Worm (Caenorhabditis elegans): ENCODE data around the gene bbs-8.
A peak's percentile ranks its signal among the peaks of the same experiment; 100 is the strongest.

The bbs-8 gene

DNA sequence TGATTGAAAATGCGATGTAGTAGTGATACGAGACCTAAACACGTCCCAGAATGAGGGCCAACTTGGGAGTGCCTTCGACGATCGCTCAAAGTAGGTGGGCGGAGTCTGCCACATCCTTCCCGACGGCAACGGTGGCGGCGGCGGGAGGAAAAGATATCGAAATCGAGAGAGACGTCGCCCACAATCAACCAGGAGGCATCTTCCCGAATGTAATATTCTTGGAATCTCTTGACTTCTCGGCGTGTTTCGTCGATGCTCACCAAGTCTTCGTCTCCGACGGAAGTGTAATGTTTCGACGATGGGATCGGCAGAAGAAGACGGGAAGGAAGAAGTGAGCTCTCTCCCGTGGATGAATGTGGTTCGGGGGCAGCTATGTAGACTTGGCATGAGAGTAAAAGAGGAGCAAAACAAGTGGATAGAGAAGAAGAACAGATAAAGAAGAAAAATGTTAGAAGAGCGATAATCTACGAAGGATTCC lies 3.6 kb upstream of the bbs-8 start, which contains the start of the genes T25F10.1 and clik-1 (continued):
- no peak for TF ChIP-seq aly-2 (tag; optimal IDR thresholded peaks at IDR 0.05)
- TF ChIP-seq vab-15 (tag; optimal IDR thresholded peaks at IDR 0.05), result no peak
- TF ChIP-seq elt-2 (tag; optimal IDR thresholded peaks at IDR 0.05), result no peak
- no peak for TF ChIP-seq ceh-63 (GFP tag; optimal IDR thresholded peaks at IDR 0.05)
- TF ChIP-seq snpc-4 (tag; optimal IDR thresholded peaks at IDR 0.05), result no peak
- no peak for TF ChIP-seq aha-1 (tag; optimal IDR thresholded peaks at IDR 0.05)
- no peak for TF ChIP-seq isw-1 (GFP tag; IDR thresholded peaks at IDR 0.05)
- TF ChIP-seq nhr-47 (tag; optimal IDR thresholded peaks at IDR 0.05), result no peak
- no peak for TF ChIP-seq mdl-1 (tag; optimal IDR thresholded peaks at IDR 0.05)
- TF ChIP-seq swsn-7 (tag; optimal IDR thresholded peaks at IDR 0.05), result no peak
- no peak for TF ChIP-seq zag-1 (tag; optimal IDR thresholded peaks at IDR 0.05)
- no peak for TF ChIP-seq ztf-4 (tag; optimal IDR thresholded peaks at IDR 0.05)
- TF ChIP-seq ceh-90 (tag; optimal IDR thresholded peaks at IDR 0.05), result no peak
- no peak for TF ChIP-seq mef-2 (tag; optimal IDR thresholded peaks at IDR 0.05)
- TF ChIP-seq sptf-1 (tag; optimal IDR thresholded peaks at IDR 0.05), result no peak
- TF ChIP-seq nhr-84 (tag; optimal IDR thresholded peaks at IDR 0.05), result no peak
- no peak for TF ChIP-seq C16A3.4 (tag; optimal IDR thresholded peaks at IDR 0.05)
- TF ChIP-seq nhr-12 (tag; optimal IDR thresholded peaks at IDR 0.05), result no peak
- no peak for TF ChIP-seq ceh-88 (GFP tag; IDR thresholded peaks at IDR 0.05)
- no peak for TF ChIP-seq nhr-90 (tag; optimal IDR thresholded peaks at IDR 0.05; ENCODE audit: poor library complexity)
- TF ChIP-seq skn-1 (tag; optimal IDR thresholded peaks at IDR 0.05), result no peak
- TF ChIP-seq nhr-11 (tag; optimal IDR thresholded peaks at IDR 0.05), result no peak
- peak; percentile 76 for TF ChIP-seq rnt-1 (tag; optimal IDR thresholded peaks at IDR 0.05)
- TF ChIP-seq unc-98 (GFP tag; IDR thresholded peaks at IDR 0.05), result no peak
- TF ChIP-seq hlh-17 (GFP tag; optimal IDR thresholded peaks at IDR 0.05; ENCODE audit: borderline replicate concordance), result no peak
- TF ChIP-seq fkh-10 (GFP tag; optimal IDR thresholded peaks at IDR 0.05), result no peak
- no peak for TF ChIP-seq jun-1 (tag; optimal IDR thresholded peaks at IDR 0.05)
- TF ChIP-seq unc-130 (tag; optimal IDR thresholded peaks at IDR 0.05), result peak; percentile 54
- no peak for TF ChIP-seq efl-1 (optimal IDR thresholded peaks at IDR 0.05)
- TF ChIP-seq efl-1 (GFP tag; optimal IDR thresholded peaks at IDR 0.05 in 1 of 2), result peak in 1 of 2 experiments; percentile 11
- peak; percentile 80 for TF ChIP-seq nhr-71 (tag; optimal IDR thresholded peaks at IDR 0.05)
- TF ChIP-seq zip-4 (GFP tag; optimal IDR thresholded peaks at IDR 0.05), result no peak
- no peak for TF ChIP-seq ces-1 (GFP tag; optimal IDR thresholded peaks at IDR 0.05)
- TF ChIP-seq mab-9 (GFP tag; IDR thresholded peaks at IDR 0.05), result no peak
- no peak for TF ChIP-seq hlh-4 (tag; optimal IDR thresholded peaks at IDR 0.05)
- no peak for TF ChIP-seq pqm-1 (tag; optimal IDR thresholded peaks at IDR 0.05)
- no peak for TF ChIP-seq nhr-28 (tag; optimal IDR thresholded peaks at IDR 0.05)
- TF ChIP-seq egl-13 (tag; optimal IDR thresholded peaks at IDR 0.05), result no peak
- TF ChIP-seq nhr-237 (tag; optimal IDR thresholded peaks at IDR 0.05), result no peak
- TF ChIP-seq sup-37 (GFP tag; optimal IDR thresholded peaks at IDR 0.05), result peak; percentile 46
- TF ChIP-seq lir-3 (tag; optimal IDR thresholded peaks at IDR 0.05; ENCODE audit: poor library complexity), result no peak
- TF ChIP-seq C04F5.9 (tag; optimal IDR thresholded peaks at IDR 0.05), result no peak
- peak; percentile 13 for TF ChIP-seq mep-1 (tag; optimal IDR thresholded peaks at IDR 0.05)
- peak; percentile 63 for TF ChIP-seq dsc-1 (tag; optimal IDR thresholded peaks at IDR 0.05)
- TF ChIP-seq pag-3 (tag; optimal IDR thresholded peaks at IDR 0.05; ENCODE audit: borderline replicate concordance, insufficient read depth), result peak; percentile 97
- TF ChIP-seq tbx-2 (tag; optimal IDR thresholded peaks at IDR 0.05), result no peak
- no peak for TF ChIP-seq xbp-1 (tag; optimal IDR thresholded peaks at IDR 0.05)
- no peak for TF ChIP-seq hpl-2 (GFP tag; optimal IDR thresholded peaks at IDR 0.05)
- peak; percentile 17 for TF ChIP-seq nhr-20 (tag; optimal IDR thresholded peaks at IDR 0.05)
- TF ChIP-seq dpl-1 (GFP tag; optimal IDR thresholded peaks at IDR 0.05), result no peak
- peak; percentile 52 for TF ChIP-seq nhr-19 (GFP tag; conservative IDR thresholded peaks at IDR 0.05)
- TF ChIP-seq C34B4.2 (tag; optimal IDR thresholded peaks at IDR 0.05), result no peak
- no peak for TF ChIP-seq blmp-1 (tag; optimal IDR thresholded peaks at IDR 0.05)
